Worm (Caenorhabditis elegans): ENCODE measurements around the gene bath-9.

DNA sequence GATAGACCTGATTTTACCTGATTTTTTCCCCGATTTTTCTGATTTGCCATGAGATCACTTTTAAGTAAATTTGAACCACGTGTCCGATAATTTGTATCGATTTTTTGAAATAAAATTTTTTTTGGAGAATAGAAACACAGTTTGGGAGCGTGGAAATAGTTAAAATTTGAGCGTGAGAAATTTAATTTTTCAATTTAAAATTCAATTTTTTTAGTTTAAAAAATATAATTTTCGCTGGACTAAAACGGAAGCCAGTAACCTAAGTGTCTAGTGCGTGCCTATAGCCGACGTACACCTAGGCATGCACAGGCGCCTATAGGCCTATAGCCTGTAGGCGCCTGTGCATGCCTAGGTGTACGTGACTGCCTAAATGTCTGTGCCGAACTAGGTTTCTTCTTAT is 22.3 kb downstream of the bath-9 start, which contains the start of gene nep-9:
- TF ChIP-seq C38D4.7 (GFP tag; optimal IDR thresholded peaks at IDR 0.05) (no peak), mec-3 (tag; optimal IDR thresholded peaks at IDR 0.05; ENCODE audit: borderline replicate concordance) (no peak), pat-9 (tag; optimal IDR thresholded peaks at IDR 0.05) (no peak), rnt-1 (tag; optimal IDR thresholded peaks at IDR 0.05) (no peak), nhr-11 (tag; optimal IDR thresholded peaks at IDR 0.05) (no peak)

All from whole organism, late embryonic.